Worm (Caenorhabditis elegans): Measurements from ENCODE around the gene ima-1.
"Not testable (repeated sequence)": the region's sequence is repeated elsewhere in the genome, so short reads cannot be mapped to it uniquely, and the experiment has no call there.

Gene ima-1

ce11 chrV:11286114-11286513, 46.6 kb downstream of the ima-1 start, which contains the start of gene C03E10.3:
C03E10.3 (plus strand) TSS chrV:11286414.
- TF ChIP-seq dao-5, him-1, W03F9.2 (tag; optimal IDR thresholded peaks at IDR 0.05): not testable (repeated sequence)

- TF ChIP-seq W03F9.2 (tag; optimal IDR thresholded peaks at IDR 0.05), result no peak
- no peak for TF ChIP-seq dao-5 (tag; optimal IDR thresholded peaks at IDR 0.05)
- no peak for TF ChIP-seq him-1 (tag; optimal IDR thresholded peaks at IDR 0.05)
Measured at ce11 chrV:11290888-11291287, 51.4 kb downstream of the ima-1 start, which contains the start of gene C03E10.1. C03E10.1 (plus strand) TSS chrV:11291188.
